Fruit fly (Drosophila melanogaster): ENCODE data around the gene mamo.

mamo gene

dm6 chrX:13820310-13821038 is 169.9 kb downstream of the mamo start (continued):
- TF ChIP-seq salm (tag; optimal IDR thresholded peaks at IDR 0.05): no peak
- TF ChIP-seq grn (GFP tag; optimal IDR thresholded peaks at IDR 0.05): no peak
- peak; percentile 22 for TF ChIP-seq CG2712 (tag; optimal IDR thresholded peaks at IDR 0.05)
- no peak for TF ChIP-seq jumu (GFP tag; optimal IDR thresholded peaks at IDR 0.05)
- no peak for TF ChIP-seq Mad (GFP tag; optimal IDR thresholded peaks at IDR 0.05)
- TF ChIP-seq slbo (GFP tag; IDR thresholded peaks at IDR 0.05): no peak
- TF ChIP-seq Bgb (GFP tag; IDR thresholded peaks at IDR 0.05; ENCODE audit: partially characterized antibody): no peak
- TF ChIP-seq Mes4 (GFP tag; optimal IDR thresholded peaks at IDR 0.05): peak; percentile 10
- no peak for TF ChIP-seq Lhr (GFP tag; optimal IDR thresholded peaks at IDR 0.05)
- no peak for TF ChIP-seq CG1602 (GFP tag; optimal IDR thresholded peaks at IDR 0.05)
- no peak for TF ChIP-seq CG16779 (GFP tag; IDR thresholded peaks at IDR 0.05)
- peak; percentile 15 for TF ChIP-seq gsb-n (tag; optimal IDR thresholded peaks at IDR 0.05)
- no peak for TF ChIP-seq zfh2 (GFP tag; optimal IDR thresholded peaks at IDR 0.05)
- no peak for TF ChIP-seq Jarid2 (GFP tag; optimal IDR thresholded peaks at IDR 0.05)
- TF ChIP-seq insv (GFP tag; optimal IDR thresholded peaks at IDR 0.05): no peak
- TF ChIP-seq mirr (GFP tag; optimal IDR thresholded peaks at IDR 0.05): no peak
- no peak for TF ChIP-seq knrl (GFP tag; IDR thresholded peaks at IDR 0.05; ENCODE audit: partially characterized antibody)
- peak; percentile 62; the same call in 2 of the 3 replicates for TF ChIP-seq CG17361 (GFP tag; IDR thresholded peaks at IDR 0.05)
- TF ChIP-seq CG7987 (GFP tag; optimal IDR thresholded peaks at IDR 0.05): peak; percentile 21
- TF ChIP-seq emc (GFP tag; optimal IDR thresholded peaks at IDR 0.05): no peak
- no peak for TF ChIP-seq luna (GFP tag; optimal IDR thresholded peaks at IDR 0.05)
- TF ChIP-seq Trl (optimal IDR thresholded peaks at IDR 0.05): no peak
- no peak for TF ChIP-seq Trl (GFP tag; optimal IDR thresholded peaks at IDR 0.05)
- TF ChIP-seq lilli (GFP tag; optimal IDR thresholded peaks at IDR 0.05): peak; percentile 35
- no peak for TF ChIP-seq hb (GFP tag; IDR thresholded peaks at IDR 0.05; ENCODE audit: partially characterized antibody)
- TF ChIP-seq CG7963 (GFP tag; IDR thresholded peaks at IDR 0.05; ENCODE audit: partially characterized antibody): no peak
- TF ChIP-seq CG9727 (GFP tag; optimal IDR thresholded peaks at IDR 0.05): peak; percentile 48
- TF ChIP-seq CG15601 (tag; optimal IDR thresholded peaks at IDR 0.05): no peak
- TF ChIP-seq Fer1 (GFP tag; optimal IDR thresholded peaks at IDR 0.05): peak; percentile 30
- TF ChIP-seq CG5245 (GFP tag; optimal IDR thresholded peaks at IDR 0.05): no peak
- no peak for TF ChIP-seq CG10274 (GFP tag; optimal IDR thresholded peaks at IDR 0.05)
- peak in 1 of 2 experiments; percentile 14 for TF ChIP-seq dpn (GFP tag; optimal IDR thresholded peaks at IDR 0.05)
- TF ChIP-seq Eip74EF (GFP tag; optimal IDR thresholded peaks at IDR 0.05): peak in 1 of 2 experiments; percentile 10
- no peak for TF ChIP-seq da (GFP tag; optimal IDR thresholded peaks at IDR 0.05)
- peak; percentile 46 for TF ChIP-seq Asciz (GFP tag; optimal IDR thresholded peaks at IDR 0.05)
- TF ChIP-seq CG9797 (GFP tag; optimal IDR thresholded peaks at IDR 0.05): no peak
- TF ChIP-seq chinmo (GFP tag; IDR thresholded peaks at IDR 0.05; ENCODE audit: partially characterized antibody): no peak
- TF ChIP-seq CG31441 (GFP tag; IDR thresholded peaks at IDR 0.05): peak; percentile 17; the same call in 1 of the 2 replicates
- no peak for TF ChIP-seq CG2116 (GFP tag; optimal IDR thresholded peaks at IDR 0.05)
- TF ChIP-seq az2 (GFP tag; optimal IDR thresholded peaks at IDR 0.05): no peak
- TF ChIP-seq trem (tag; optimal IDR thresholded peaks at IDR 0.05): no peak
- TF ChIP-seq CG30020 (tag; optimal IDR thresholded peaks at IDR 0.05): no peak
- TF ChIP-seq wdn (GFP tag; IDR thresholded peaks at IDR 0.05): no peak
- no peak for TF ChIP-seq corto (GFP tag; optimal IDR thresholded peaks at IDR 0.05)
- TF ChIP-seq D (optimal IDR thresholded peaks at IDR 0.05): no peak
- no peak for TF ChIP-seq D (GFP tag; optimal IDR thresholded peaks at IDR 0.05)
- TF ChIP-seq CG6272 (GFP tag; IDR thresholded peaks at IDR 0.05): no peak
- peak; percentile 16 for TF ChIP-seq CG12659 (GFP tag; optimal IDR thresholded peaks at IDR 0.05)
- TF ChIP-seq stwl (tag; optimal IDR thresholded peaks at IDR 0.05): no peak
- no peak for TF ChIP-seq Ets97D (GFP tag; optimal IDR thresholded peaks at IDR 0.05)

Measured in whole organism, embryonic.